Comparison of ENCODE assay signal across 3 fruit fly cellular contexts in the genomic region with DNA sequence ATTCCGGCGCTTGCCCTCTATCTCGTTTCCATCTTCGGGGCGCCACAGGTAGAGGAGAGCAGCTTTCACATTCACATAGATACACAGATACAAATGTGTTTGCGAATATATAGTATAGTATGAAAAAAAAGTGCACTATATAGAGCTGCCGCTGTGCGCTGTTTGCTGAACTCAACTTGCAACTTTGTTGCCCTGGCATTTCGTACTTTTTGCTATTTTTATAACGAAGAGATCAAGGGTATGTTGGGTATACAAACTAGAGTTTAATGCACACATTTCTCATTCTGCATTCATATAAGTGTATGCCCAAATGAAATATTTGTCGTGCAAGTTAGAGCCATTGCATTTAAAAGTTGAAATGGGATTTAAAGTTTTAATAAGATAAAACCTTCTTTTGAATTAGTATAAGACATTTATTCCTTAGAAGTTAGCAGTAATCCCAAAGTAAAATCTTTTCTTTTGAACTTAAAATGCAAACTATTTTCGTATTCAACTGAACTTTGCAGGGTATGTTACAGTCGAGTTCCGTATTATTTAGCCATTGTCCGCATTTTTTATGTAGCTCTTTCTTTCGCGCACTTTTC.
TF ChIP-seq lines count a peak whose summit lies in the region.

No protein-coding gene starts in this region.

- TF ChIP-seq CTCF in whole organism, embryonic (GFP tag; optimal IDR thresholded peaks at IDR 0.05; lab: Kevin White, UChicago) = no peak

TF ChIP-seq in whole organism, embryonic, 481 proteins besides CTCF, POLR2A, EP300 and RAD21:
- no peak for TF ChIP-seq gsb-n (tag; optimal IDR thresholded peaks at IDR 0.05; lab: Kevin White, UChicago)
- no peak for TF ChIP-seq CG1603 (tag; optimal IDR thresholded peaks at IDR 0.05; lab: Kevin White, UChicago)
- no peak for TF ChIP-seq tgo (GFP tag; IDR thresholded peaks at IDR 0.05; lab: Robert Waterston, UW)
- peak; percentile 30; the same call in 1 of the 2 replicates for TF ChIP-seq Drgx (GFP tag; IDR thresholded peaks at IDR 0.05; lab: Robert Waterston, UW)
- no peak for TF ChIP-seq CG3281 (GFP tag; optimal IDR thresholded peaks at IDR 0.05; lab: Kevin White, UChicago)
- no peak for TF ChIP-seq CG11504 (tag; optimal IDR thresholded peaks at IDR 0.05; lab: Kevin White, UChicago)
- TF ChIP-seq HLH3B (GFP tag; IDR thresholded peaks at IDR 0.05; lab: Robert Waterston, UW) = no peak

TF ChIP-seq in whole organism, prepupa, 60 proteins besides CTCF, POLR2A, EP300 and RAD21 (continues in another document):
- TF ChIP-seq Sox14 (GFP tag; optimal IDR thresholded peaks at IDR 0.05; lab: Kevin White, UChicago) (no peak), acj6 (GFP tag; optimal IDR thresholded peaks at IDR 0.05; lab: Kevin White, UChicago) (peak; percentile 4), CG6808 (GFP tag; optimal IDR thresholded peaks at IDR 0.05; lab: Kevin White, UChicago) (no peak), cyc (GFP tag; optimal IDR thresholded peaks at IDR 0.05; lab: Kevin White, UChicago) (no peak), Gug (GFP tag; IDR thresholded peaks at IDR 0.05; lab: Robert Waterston, UW) (no peak), fd59A (GFP tag; optimal IDR thresholded peaks at IDR 0.05; lab: Kevin White, UChicago) (no peak), Ets96B (tag; optimal IDR thresholded peaks at IDR 0.05; lab: Kevin White, UChicago) (no peak), topi (GFP tag; optimal IDR thresholded peaks at IDR 0.05; lab: Kevin White, UChicago) (no peak), vri (GFP tag; optimal IDR thresholded peaks at IDR 0.05; lab: Kevin White, UChicago) (no peak), CG6276 (GFP tag; optimal IDR thresholded peaks at IDR 0.05; lab: Kevin White, UChicago) (peak; percentile 35), CG8632 (GFP tag; optimal IDR thresholded peaks at IDR 0.05; lab: Kevin White, UChicago) (no peak), Eip78C (GFP tag; lab: Kevin White, UChicago) (no peak), esn (GFP tag; optimal IDR thresholded peaks at IDR 0.05; lab: Kevin White, UChicago) (no peak), CG31627 (GFP tag; optimal IDR thresholded peaks at IDR 0.05; lab: Kevin White, UChicago) (no peak), CG11294 (GFP tag; IDR thresholded peaks at IDR 0.05; lab: Robert Waterston, UW) (no peak), CG10631 (GFP tag; optimal IDR thresholded peaks at IDR 0.05; lab: Kevin White, UChicago) (no peak), Smox (GFP tag; optimal IDR thresholded peaks at IDR 0.05; lab: Kevin White, UChicago) (no peak), CG7368 (GFP tag; optimal IDR thresholded peaks at IDR 0.05; lab: Kevin White, UChicago) (no peak), CG11762 (GFP tag; optimal IDR thresholded peaks at IDR 0.05; lab: Kevin White, UChicago; ENCODE audit: insufficient read depth) (no peak), Sox15 (GFP tag; optimal IDR thresholded peaks at IDR 0.05; lab: Kevin White, UChicago) (no peak), CG8119 (GFP tag; IDR thresholded peaks at IDR 0.05; lab: Robert Waterston, UW) (peak; percentile 61), Hr38 (GFP tag; optimal IDR thresholded peaks at IDR 0.05; lab: Kevin White, UChicago) (no peak), eg (GFP tag; IDR thresholded peaks at IDR 0.05; lab: Robert Waterston, UW) (no peak), CG15336 (GFP tag; IDR thresholded peaks at IDR 0.05; lab: Robert Waterston, UW) (0 out of 2 replicates have a peak, but pooled peaks have one; percentile 43), Eip75B (GFP tag; optimal IDR thresholded peaks at IDR 0.05; lab: Kevin White, UChicago) (peak; percentile 9), Met (GFP tag; optimal IDR thresholded peaks at IDR 0.05; lab: Kevin White, UChicago) (no peak), CG6854 (GFP tag; optimal IDR thresholded peaks at IDR 0.05; lab: Kevin White, UChicago) (no peak), Hr4 (GFP tag; optimal IDR thresholded peaks at IDR 0.05; lab: Kevin White, UChicago) (peak; percentile 63), fkh (GFP tag; optimal IDR thresholded peaks at IDR 0.05; lab: Kevin White, UChicago) (no peak), achi (GFP tag; optimal IDR thresholded peaks at IDR 0.05; lab: Kevin White, UChicago) (no peak), Ets21C (GFP tag; optimal IDR thresholded peaks at IDR 0.05; lab: Kevin White, UChicago) (no peak), Eip93F (GFP tag; optimal IDR thresholded peaks at IDR 0.05; lab: Kevin White, UChicago) (no peak), svp (GFP tag; lab: Kevin White, UChicago) (no peak), lz (GFP tag; optimal IDR thresholded peaks at IDR 0.05; lab: Kevin White, UChicago) (no peak), CG6163 (GFP tag; IDR thresholded peaks at IDR 0.05; lab: Robert Waterston, UW) (no peak), Blimp-1 (GFP tag; optimal IDR thresholded peaks at IDR 0.05; lab: Kevin White, UChicago) (no peak), CG16779 (tag; optimal IDR thresholded peaks at IDR 0.05; lab: Kevin White, UChicago) (no peak), CG32006 (GFP tag; optimal IDR thresholded peaks at IDR 0.05; lab: Kevin White, UChicago) (peak; percentile 61), spab (GFP tag; optimal IDR thresholded peaks at IDR 0.05; lab: Kevin White, UChicago) (no peak), CG3032 (tag; optimal IDR thresholded peaks at IDR 0.05; lab: Kevin White, UChicago) (no peak), dac (GFP tag; optimal IDR thresholded peaks at IDR 0.05; lab: Kevin White, UChicago) (no peak)

TF ChIP-seq in whole organism, pupa, 21 proteins besides CTCF, POLR2A, EP300 and RAD21:
- TF ChIP-seq CG32121 (GFP tag; IDR thresholded peaks at IDR 0.05; lab: Robert Waterston, UW) = peak; percentile 28; the same call in 1 of the 2 replicates
- TF ChIP-seq CG15710 (tag; optimal IDR thresholded peaks at IDR 0.05; lab: Kevin White, UChicago) = no peak
- TF ChIP-seq CG4496 (GFP tag; IDR thresholded peaks at IDR 0.05; lab: Robert Waterston, UW) = no peak
- TF ChIP-seq Pif1B (GFP tag; optimal IDR thresholded peaks at IDR 0.05; lab: Kevin White, UChicago) = no peak
- TF ChIP-seq CG14655 (GFP tag; optimal IDR thresholded peaks at IDR 0.05; lab: Kevin White, UChicago) = peak; percentile 43
- peak; percentile 8 for TF ChIP-seq Pif1A (GFP tag; optimal IDR thresholded peaks at IDR 0.05; lab: Kevin White, UChicago)
- TF ChIP-seq CG8159 (tag; optimal IDR thresholded peaks at IDR 0.05; lab: Kevin White, UChicago) = peak; percentile 36
- no peak for TF ChIP-seq CG10348 (GFP tag; IDR thresholded peaks at IDR 0.05; lab: Robert Waterston, UW)
TF ChIP-seq in whole organism, pupa: peak in this region for 4.

Comparison
In these comparisons a context has a peak if more than half of its experiments do, and no peak if none do; other contexts are left out.
1. Of the 7 proteins assayed by ChIP-seq in both whole organism, embryonic and whole organism, prepupa: peak only in whole organism, embryonic: none; only in whole organism, prepupa: Lpt; in both: none; in neither: 6.